Fruit fly (Drosophila melanogaster) whole organism, embryonic: ENCODE data around the gene CG14684.

Source experiments
- Atf-2 ChIP-seq: fragments of 200-800 bp; sonication (Bioruptor generic); optimal IDR thresholded peaks from 2 replicates; lab custom pipeline; 2016; ENCODE audit warnings: missing biosample characterization, missing genetic modification characterization
- Awh ChIP-seq: fragments of 200-800 bp; sonication (Bioruptor generic); IDR thresholded peaks from 2 replicates; pipeline ENCODE4, ENCODE4 v1.3.6; 2022; ENCODE audit warnings: missing biosample characterization, missing genetic modification characterization
- Bdp1 ChIP-seq: fragments of 200-800 bp; sonication (Bioruptor generic); optimal IDR thresholded peaks from 3 replicates; lab custom pipeline; 2016; ENCODE audit warnings: missing biosample characterization, missing genetic modification characterization
- Bgb ChIP-seq: fragments of 200-800 bp; sonication (Bioruptor generic); IDR thresholded peaks from 2 replicates; pipeline ENCODE4 v1.3.6; 2022; ENCODE audit warnings: missing biosample characterization, missing genetic modification characterization; ENCODE audit not compliant: partially characterized antibody
- C15 ChIP-seq: fragments of 200-800 bp; sonication (Bioruptor generic); IDR thresholded peaks from 3 replicates; pipeline ENCODE4 v1.3.6; 2022; ENCODE audit warnings: missing biosample characterization, missing genetic modification characterization
- CG1024 ChIP-seq: fragments of 200-800 bp; sonication (Bioruptor generic); IDR thresholded peaks from 2 replicates; pipeline ENCODE4 v1.3.6; 2022; ENCODE audit warnings: missing biosample characterization, missing genetic modification characterization
- CG10321 ChIP-seq: fragments of 200-800 bp; sonication (Bioruptor generic); IDR thresholded peaks from 2 replicates; pipeline ENCODE4 v1.3.6; 2022; ENCODE audit warnings: missing biosample characterization, missing genetic modification characterization
- CG10462 ChIP-seq: fragments of 200-800 bp; sonication (Bioruptor generic); optimal IDR thresholded peaks from 2 replicates; lab custom pipeline; 2016; ENCODE audit warnings: missing biosample characterization, missing genetic modification characterization
- CG10565 ChIP-seq: fragments of 200-800 bp; sonication (Bioruptor generic); optimal IDR thresholded peaks from 3 replicates; lab custom pipeline; 2016; ENCODE audit warnings: missing biosample characterization, mild to moderate bottlenecking, missing genetic modification characterization
- CG14014 ChIP-seq: fragments of 200-800 bp; sonication (Bioruptor generic); IDR thresholded peaks from 2 replicates; pipeline ENCODE4 v1.3.6; 2022; ENCODE audit warnings: missing biosample characterization, missing genetic modification characterization
- CG17612 ChIP-seq: fragments of 200-800 bp; sonication (Bioruptor generic); IDR thresholded peaks from 2 replicates; pipeline ENCODE4 v1.3.6; 2022; ENCODE audit warnings: missing biosample characterization, missing genetic modification characterization
- CG18262 ChIP-seq: fragments of 200-800 bp; optimal IDR thresholded peaks from 3 replicates; lab custom pipeline; 2019; ENCODE audit warnings: missing biosample characterization, mild to moderate bottlenecking, missing genetic modification characterization, moderate library complexity
- CG2875 ChIP-seq: fragments of 200-800 bp; sonication (Bioruptor generic); optimal IDR thresholded peaks from 2 replicates; lab custom pipeline; 2017; ENCODE audit warnings: missing biosample characterization, mild to moderate bottlenecking, missing genetic modification characterization, missing genetic modification reagents
- CG34422 ChIP-seq: fragments of 200-800 bp; sonication (Bioruptor generic); IDR thresholded peaks from 3 replicates; pipeline ENCODE4 v1.3.6; 2022; ENCODE audit warnings: missing biosample characterization, missing genetic modification characterization
- CG6175 ChIP-seq: fragments of 200-800 bp; sonication (Bioruptor generic); IDR thresholded peaks from 3 replicates; pipeline ENCODE4 v1.3.6; 2022; ENCODE audit warnings: missing biosample characterization, missing genetic modification characterization
- CG7556 ChIP-seq: fragments of 200-800 bp; sonication (Bioruptor generic); optimal IDR thresholded peaks from 2 replicates; lab custom pipeline; 2017; ENCODE audit warnings: missing biosample characterization, mild to moderate bottlenecking, missing genetic modification characterization
- CkIIα-i1 ChIP-seq: fragments of 200-800 bp; sonication (Bioruptor generic); IDR thresholded peaks from 2 replicates; pipeline ENCODE4 v1.3.6; 2022; ENCODE audit warnings: missing biosample characterization, missing genetic modification characterization
- H15 ChIP-seq: fragments of 200-800 bp; sonication (Bioruptor generic); IDR thresholded peaks from 3 replicates; pipeline ENCODE4 v1.3.6; 2022; ENCODE audit warnings: missing biosample characterization, missing genetic modification characterization
- Nf-YC ChIP-seq: fragments of 200-800 bp; optimal IDR thresholded peaks from 3 replicates; lab custom pipeline; 2019; ENCODE audit warnings: missing biosample characterization, mild to moderate bottlenecking, missing genetic modification characterization, moderate library complexity
- Side ChIP-seq: fragments of 200-800 bp; sonication (Bioruptor generic); optimal IDR thresholded peaks from 2 replicates; lab custom pipeline; 2016; ENCODE audit warnings: missing biosample characterization, missing genetic modification characterization
- Spps ChIP-seq: fragments of 200-800 bp; sonication (Bioruptor generic); optimal IDR thresholded peaks from 2 replicates; lab custom pipeline; 2018; ENCODE audit warnings: missing biosample characterization, mild to moderate bottlenecking, missing genetic modification characterization
- Ssrp ChIP-seq: fragments of 200-800 bp; sonication (Bioruptor generic); optimal IDR thresholded peaks from 2 replicates; lab custom pipeline; 2018; ENCODE audit warnings: missing biosample characterization, mild to moderate bottlenecking, missing genetic modification characterization, moderate library complexity
- Taf1 ChIP-seq: fragments of 200-800 bp; sonication (Bioruptor generic); IDR thresholded peaks from 2 replicates; pipeline ENCODE4 v1.3.6; 2022; ENCODE audit warnings: missing biosample characterization, missing genetic modification characterization
- Tbp ChIP-seq: fragments of >200 bp; optimal IDR thresholded peaks from 2 replicates; lab custom pipeline; 2018; ENCODE audit warnings: missing biosample characterization, missing genetic modification characterization
- Trl ChIP-seq, 3 experiments: fragments of >200 bp in 2 of 3; fragments of 200-800 bp in 1 of 3; sonication (Bioruptor generic) in 1 of 3; optimal IDR thresholded peaks; 2 replicates in 1 of 3; 3 replicates in 2 of 3; lab custom pipeline; 2016 to 2017; ENCODE audit warnings: missing biosample characterization in 1 of 3, missing genetic modification characterization in 1 of 3
- ap ChIP-seq: fragments of 200-800 bp; sonication (Bioruptor generic); IDR thresholded peaks from 2 replicates; pipeline ENCODE4 v1.3.6; 2022; ENCODE audit warnings: missing biosample characterization, missing genetic modification characterization
- ato ChIP-seq: fragments of 200-800 bp; sonication (Bioruptor generic); IDR thresholded peaks from 2 replicates; pipeline ENCODE4 v1.3.6; 2022; ENCODE audit warnings: missing biosample characterization, missing genetic modification characterization; ENCODE audit not compliant: partially characterized antibody
- bab2 ChIP-seq: fragments of 200-800 bp; sonication (Bioruptor generic); optimal IDR thresholded peaks from 2 replicates; lab custom pipeline; 2016; ENCODE audit warnings: missing biosample characterization, missing genetic modification characterization
- bsh ChIP-seq, 2 experiments: fragments of 200-800 bp; sonication (Bioruptor generic); optimal IDR thresholded peaks; 2 replicates each; lab custom pipeline; 2017 to 2018; ENCODE audit warnings: mild to moderate bottlenecking in 2 of 2, missing biosample characterization in 2 of 2, missing genetic modification characterization in 2 of 2, moderate library complexity in 1 of 2
- caup ChIP-seq: fragments of 200-800 bp; sonication (Bioruptor generic); optimal IDR thresholded peaks from 3 replicates; lab custom pipeline; 2017; ENCODE audit warnings: missing biosample characterization, mild to moderate bottlenecking, missing genetic modification characterization, moderate library complexity; ENCODE audit not compliant: severe bottlenecking
- ci ChIP-seq: fragments of 200-800 bp; sonication (Bioruptor generic); IDR thresholded peaks from 3 replicates; pipeline ENCODE4 v1.3.6; 2022; ENCODE audit warnings: missing biosample characterization, missing genetic modification characterization
- dmrt11E ChIP-seq: fragments of 200-800 bp; sonication (Bioruptor generic); optimal IDR thresholded peaks from 3 replicates; lab custom pipeline; 2018; ENCODE audit warnings: missing biosample characterization, mild to moderate bottlenecking, missing genetic modification characterization, moderate library complexity
- ftz-f1 ChIP-seq: fragments of 200-800 bp; sonication (Bioruptor generic); optimal IDR thresholded peaks from 2 replicates; lab custom pipeline; 2016; ENCODE audit warnings: missing biosample characterization, missing genetic modification characterization
- gsb-n ChIP-seq: fragments of 200-800 bp; sonication (Bioruptor generic); optimal IDR thresholded peaks from 3 replicates; lab custom pipeline; 2018; ENCODE audit warnings: missing biosample characterization, mild to moderate bottlenecking, missing genetic modification characterization
- kni ChIP-seq: fragments of 200-800 bp; sonication (Bioruptor generic); optimal IDR thresholded peaks from 3 replicates; lab custom pipeline; 2017; ENCODE audit warnings: mild to moderate bottlenecking, missing biosample characterization, missing genetic modification reagents, missing genetic modification characterization
- lbe ChIP-seq: fragments of 200-800 bp; sonication (Bioruptor generic); optimal IDR thresholded peaks from 2 replicates; lab custom pipeline; 2016; ENCODE audit warnings: missing biosample characterization, mild to moderate bottlenecking, missing genetic modification characterization
- maf-S ChIP-seq: fragments of 200-800 bp; sonication (Bioruptor generic); optimal IDR thresholded peaks from 2 replicates; lab custom pipeline; 2016; ENCODE audit warnings: missing biosample characterization, missing genetic modification characterization
- mld ChIP-seq: fragments of 200-800 bp; sonication (Bioruptor generic); IDR thresholded peaks from 3 replicates; pipeline ENCODE4 v1.3.6; 2022; ENCODE audit warnings: missing biosample characterization, missing genetic modification characterization; ENCODE audit not compliant: partially characterized antibody
- org-1 ChIP-seq: fragments of 200-800 bp; sonication (Bioruptor generic); optimal IDR thresholded peaks from 2 replicates; lab custom pipeline; 2017; ENCODE audit warnings: missing biosample characterization, missing genetic modification characterization
- ranshi ChIP-seq: fragments of 200-800 bp; sonication (Bioruptor generic); IDR thresholded peaks from 2 replicates; pipeline ENCODE4 v1.3.6; 2022; ENCODE audit warnings: missing biosample characterization, missing genetic modification characterization
- rib ChIP-seq: fragments of 200-800 bp; sonication (Bioruptor generic); IDR thresholded peaks from 2 replicates; pipeline ENCODE4 v1.3.6; 2022; ENCODE audit warnings: missing biosample characterization, missing genetic modification characterization
- sd ChIP-seq: fragments of 200-800 bp; sonication (Bioruptor generic); optimal IDR thresholded peaks from 3 replicates; lab custom pipeline; 2018; ENCODE audit warnings: missing biosample characterization, mild to moderate bottlenecking, missing genetic modification characterization, moderate library complexity
- so ChIP-seq: fragments of 200-800 bp; sonication (Bioruptor generic); IDR thresholded peaks from 3 replicates; pipeline ENCODE4 v1.3.6; 2022; ENCODE audit warnings: missing biosample characterization, missing genetic modification characterization
- sqz ChIP-seq: fragments of 200-800 bp; sonication (Bioruptor generic); optimal IDR thresholded peaks from 3 replicates; lab custom pipeline; 2018; ENCODE audit warnings: missing biosample characterization, mild to moderate bottlenecking, missing genetic modification characterization
- tap ChIP-seq: fragments of 200-800 bp; optimal IDR thresholded peaks from 3 replicates; lab custom pipeline; 2019; ENCODE audit warnings: missing biosample characterization, mild to moderate bottlenecking, missing genetic modification characterization, moderate library complexity
- tx ChIP-seq: fragments of 200-800 bp; sonication (Bioruptor generic); optimal IDR thresholded peaks from 2 replicates; lab custom pipeline; 2016; ENCODE audit warnings: missing biosample characterization, missing genetic modification characterization
- vnd ChIP-seq: fragments of 200-800 bp; sonication (Bioruptor generic); IDR thresholded peaks from 3 replicates; pipeline ENCODE4 v1.3.6; 2022; ENCODE audit warnings: missing biosample characterization, missing genetic modification characterization; ENCODE audit not compliant: partially characterized antibody
- z ChIP-seq: fragments of 200-800 bp; sonication (Bioruptor generic); IDR thresholded peaks from 3 replicates; pipeline ENCODE4 v1.3.6; 2022; ENCODE audit warnings: missing biosample characterization, missing genetic modification characterization

The CG14684 gene

DNA sequence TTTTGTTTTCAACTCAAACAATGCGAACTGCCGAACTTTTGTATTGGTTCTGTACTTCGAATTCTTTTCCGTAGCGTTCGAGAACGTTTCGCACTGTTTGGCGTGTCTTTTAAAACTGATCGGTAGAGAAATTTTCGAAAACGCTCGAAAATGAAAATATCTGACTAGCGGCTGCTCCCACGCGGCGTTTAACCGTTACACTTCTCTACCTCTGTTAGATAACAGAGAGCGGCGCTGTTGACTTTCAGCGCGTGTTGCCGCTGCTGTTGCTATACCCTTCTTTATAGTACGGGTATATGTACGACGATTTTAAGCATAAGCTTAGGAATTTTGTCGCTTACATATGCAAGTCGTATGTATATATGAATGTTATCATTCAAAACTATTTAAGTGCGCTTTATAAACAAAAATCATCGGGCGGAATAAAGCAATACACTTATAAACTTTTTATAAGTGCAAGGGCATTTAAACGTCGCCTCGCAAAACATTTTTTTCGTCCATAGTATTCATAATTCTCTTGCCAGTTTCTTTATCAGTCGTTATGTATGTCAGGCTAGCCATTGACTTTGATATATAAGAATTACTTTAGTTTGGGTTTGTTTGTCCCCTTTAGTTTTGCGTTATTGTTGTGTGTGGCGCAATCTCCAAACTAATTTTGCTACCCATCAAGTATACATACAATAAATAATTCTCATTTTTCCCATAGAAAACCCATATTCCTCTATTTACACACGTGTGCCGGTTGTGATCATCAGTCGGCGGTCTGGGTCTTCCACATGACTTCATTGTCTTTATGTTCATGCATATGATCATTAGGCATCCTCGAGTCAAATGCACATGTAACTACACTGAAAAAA, 25.7 kb upstream of the CG14684 start, which contains the start of gene Phyhd1 (continued):
- TF ChIP-seq tx (peak; percentile 93), C15 (GFP tag; lab: Robert Waterston, UW) (peak; percentile 73; the same call in 1 of the 3 replicates), CG2875 (GFP tag; lab: Kevin White, UChicago) (peak; percentile 94), Ssrp (tag; lab: Kevin White, UChicago) (peak; percentile 91), kni (peak; percentile 48), CG1024 (peak; percentile 87), Trl (optimal IDR thresholded peaks at IDR 0.05; lab: Kevin White, UChicago) (no peak), Trl (GFP tag; optimal IDR thresholded peaks at IDR 0.05; lab: Kevin White, UChicago) (peak; percentile 93), mld (no peak), maf-S (GFP tag; lab: Kevin White, UChicago) (peak; percentile 96), Bgb (GFP tag; lab: Robert Waterston, UW) (no peak), ap (GFP tag; lab: Robert Waterston, UW) (peak; percentile 89), Bdp1 (GFP tag; lab: Kevin White, UChicago) (peak; percentile 84), CkIIα-i1 (GFP tag; lab: Robert Waterston, UW) (0 out of 2 replicates have a peak, but pooled peaks have one; percentile 50), ftz-f1 (GFP tag; lab: Kevin White, UChicago) (peak; percentile 34), Spps (tag; lab: Kevin White, UChicago) (peak; percentile 92), CG6175 (GFP tag; lab: Robert Waterston, UW) (peak; percentile 81; the same call in 2 of the 3 replicates), CG34422 (GFP tag; lab: Robert Waterston, UW) (peak; percentile 94), H15 (GFP tag; lab: Robert Waterston, UW) (peak; percentile 87), CG14014 (peak; percentile 92), CG18262 (tag; lab: Kevin White, UChicago) (peak; percentile 94), org-1 (GFP tag; lab: Kevin White, UChicago) (peak; percentile 96), lbe (GFP tag; lab: Kevin White, UChicago) (peak; percentile 70), sqz (GFP tag; lab: Kevin White, UChicago) (peak; percentile 89), bab2 (GFP tag; lab: Kevin White, UChicago) (peak; percentile 97), rib (GFP tag; lab: Robert Waterston, UW) (peak; percentile 84), Nf-YC (tag; lab: Kevin White, UChicago) (peak; percentile 76), Atf-2 (GFP tag; lab: Kevin White, UChicago) (peak; percentile 96), Awh (peak; percentile 89), CG7556 (GFP tag; lab: Kevin White, UChicago) (peak; percentile 97), Side (GFP tag; lab: Kevin White, UChicago) (peak; percentile 95), CG17612 (GFP tag; lab: Robert Waterston, UW) (peak; percentile 76), gsb-n (tag; lab: Kevin White, UChicago) (peak; percentile 97), bsh (GFP tag; optimal IDR thresholded peaks at IDR 0.05; lab: Kevin White, UChicago) (peak; percentile 59 to 97), so (GFP tag; lab: Robert Waterston, UW) (peak; percentile 96), CG10321 (GFP tag; lab: Robert Waterston, UW) (peak; percentile 77), ranshi (GFP tag; lab: Robert Waterston, UW) (peak; percentile 96), Tbp (no peak), z (GFP tag; lab: Robert Waterston, UW) (peak; percentile 43; the same call in 1 of the 3 replicates), Taf1 (GFP tag; lab: Robert Waterston, UW) (peak; percentile 73), caup (GFP tag; lab: Kevin White, UChicago) (peak; percentile 89), ci (GFP tag; lab: Robert Waterston, UW) (peak; percentile 97), vnd (GFP tag; lab: Robert Waterston, UW) (no peak), sd (tag; lab: Kevin White, UChicago) (peak; percentile 87), dmrt11E (peak; percentile 94), ato (GFP tag; lab: Robert Waterston, UW) (no peak), CG10565 (peak; percentile 84), CG10462 (GFP tag; lab: Kevin White, UChicago) (peak; percentile 88), tap (peak; percentile 93)
